Worm (Caenorhabditis elegans) whole organism, L1 larva: ENCODE results near the gene crn-3.

Experiments used
- aly-2 ChIP-seq: fragments of 150-350 bp; optimal IDR thresholded peaks from 2 replicates; lab custom pipeline; 2014; ENCODE audit warnings: missing biosample characterization, missing genetic modification characterization
- mdl-1 ChIP-seq, 2 experiments: fragments of 150-350 bp; optimal IDR thresholded peaks; 2 replicates each; lab custom pipeline; 2014 to 2017; ENCODE audit warnings: missing biosample characterization in 2 of 2, missing genetic modification characterization in 2 of 2, inconsistent platforms in 1 of 2

ce11 chrII:10548778-10549671 lies 38.8 kb upstream of the crn-3 start:
- TF ChIP-seq aly-2 (tag; lab: Kevin White, UChicago): peak; percentile 16
- TF ChIP-seq mdl-1 (tag; optimal IDR thresholded peaks at IDR 0.05; lab: Kevin White, UChicago): peak; percentile 85 to 95
